Worm (Caenorhabditis elegans): ENCODE results near the gene C15C7.6.

Gene C15C7.6

DNA sequence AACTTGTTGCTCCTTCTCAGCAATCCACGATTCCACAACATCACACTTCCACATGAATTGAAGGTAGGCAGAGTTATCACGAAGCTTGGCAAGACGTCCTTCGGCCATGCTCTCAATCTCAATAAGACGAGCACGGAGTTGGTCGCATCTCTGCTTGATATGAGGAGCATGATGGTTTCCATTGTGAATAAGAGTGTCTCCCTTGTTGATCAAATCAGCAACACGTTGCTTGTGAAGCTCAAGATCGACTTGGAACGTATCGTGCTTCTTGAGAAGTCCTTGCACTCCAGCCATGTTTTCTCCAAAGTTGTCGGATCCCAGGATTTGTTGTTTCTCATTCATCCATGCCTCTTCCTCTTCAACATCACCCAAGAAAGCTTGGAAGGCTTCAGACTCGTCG, 50.8 kb downstream of the C15C7.6 start:
- no peak for TF ChIP-seq elt-2 (tag; optimal IDR thresholded peaks at IDR 0.05)

DNA sequence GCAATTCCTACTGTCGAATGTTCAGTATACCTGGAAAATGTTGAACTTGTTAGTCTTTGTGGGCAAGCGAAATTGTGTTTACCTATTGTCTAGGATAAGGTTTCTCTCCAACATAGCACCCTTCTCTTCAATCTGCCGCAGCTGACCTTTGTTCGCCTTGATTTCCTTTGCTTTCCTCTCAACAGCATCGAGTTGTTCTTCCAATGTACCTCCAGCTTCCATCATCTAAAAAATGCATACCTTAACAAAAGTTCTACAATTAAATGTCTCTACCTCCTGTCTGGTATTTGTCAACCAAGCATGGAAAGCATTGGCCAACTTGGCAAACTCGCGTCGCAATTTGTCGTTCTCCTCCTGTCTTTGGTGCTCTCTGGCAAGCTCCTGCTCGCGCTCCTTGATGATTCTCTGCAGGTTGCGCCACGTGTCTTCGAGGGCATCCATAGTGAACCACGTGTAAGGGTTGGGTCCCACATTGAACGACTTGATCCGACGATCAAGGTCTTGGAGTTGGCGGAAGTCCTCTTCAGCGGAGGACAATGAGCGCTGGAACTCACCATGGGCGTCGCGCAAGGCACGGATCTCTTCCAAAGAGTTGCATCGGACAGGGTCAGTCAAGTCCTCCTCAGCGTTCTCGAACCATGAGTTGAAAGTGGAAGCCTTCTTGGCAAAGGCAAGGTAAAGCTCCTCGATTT, 51.6 kb downstream of the C15C7.6 start:
- TF ChIP-seq pqm-1 (tag; optimal IDR thresholded peaks at IDR 0.05) (no peak), dve-1 (tag; optimal IDR thresholded peaks at IDR 0.05) (no peak), nhr-11 (tag; optimal IDR thresholded peaks at IDR 0.05) (no peak), pha-4 (tag; optimal IDR thresholded peaks at IDR 0.05) (no peak), ceh-14 (tag; optimal IDR thresholded peaks at IDR 0.05) (no peak), ceh-19 (GFP tag; optimal IDR thresholded peaks at IDR 0.05) (no peak), che-1 (tag; optimal IDR thresholded peaks at IDR 0.05) (no peak), fkh-10 (GFP tag; optimal IDR thresholded peaks at IDR 0.05) (no peak), ceh-31 (tag; optimal IDR thresholded peaks at IDR 0.05) (no peak), dmd-4 (tag; optimal IDR thresholded peaks at IDR 0.05; ENCODE audit: borderline replicate concordance) (no peak), ttx-3 (tag; optimal IDR thresholded peaks at IDR 0.05) (no peak), F13H6.1 (tag; optimal IDR thresholded peaks at IDR 0.05) (no peak), ref-2 (tag; optimal IDR thresholded peaks at IDR 0.05) (no peak), fax-1 (tag; optimal IDR thresholded peaks at IDR 0.05) (no peak)
